Worm (Caenorhabditis elegans) whole organism, L2 larva: ENCODE results near the gene E04F6.10.

Experiments used
- egl-27 ChIP-seq: sonication (generic microtip); optimal IDR thresholded peaks from 3 replicates; lab custom pipeline; 2017; ENCODE audit warnings: missing biosample characterization, missing genetic modification reagents, missing genetic modification characterization
- lin-13 ChIP-seq: fragments of 150-350 bp; optimal IDR thresholded peaks from 2 replicates; lab custom pipeline; 2014; ENCODE audit warnings: missing biosample characterization, missing genetic modification reagents, missing genetic modification characterization
- nhr-12 ChIP-seq: fragments of 150-350 bp; optimal IDR thresholded peaks from 2 replicates; lab custom pipeline; 2014; ENCODE audit warnings: missing biosample characterization, missing genetic modification characterization
- nhr-237 ChIP-seq: fragments of 150-350 bp; optimal IDR thresholded peaks from 2 replicates; lab custom pipeline; 2014; ENCODE audit warnings: missing biosample characterization, missing genetic modification characterization
- peb-1 ChIP-seq: fragments of 150-350 bp; optimal IDR thresholded peaks from 2 replicates; lab custom pipeline; 2014; ENCODE audit warnings: missing biosample characterization, missing genetic modification characterization
- snpc-4 ChIP-seq: fragments of 150-350 bp; optimal IDR thresholded peaks from 2 replicates; lab custom pipeline; 2014; ENCODE audit warnings: missing biosample characterization, missing genetic modification characterization
- zag-1 ChIP-seq: fragments of 150-350 bp; optimal IDR thresholded peaks from 2 replicates; lab custom pipeline; 2014; ENCODE audit warnings: missing biosample characterization, missing genetic modification characterization

- TF ChIP-seq egl-27 = no peak
- no peak for TF ChIP-seq peb-1
- TF ChIP-seq nhr-12 (tag; lab: Kevin White, UChicago) = no peak
- no peak for TF ChIP-seq lin-13 (GFP tag; lab: Kevin White, UChicago)
- no peak for TF ChIP-seq snpc-4 (tag; lab: Kevin White, UChicago)
- no peak for TF ChIP-seq zag-1 (tag; lab: Kevin White, UChicago)
- no peak for TF ChIP-seq nhr-237
These were observed 4.9 kb downstream of the E04F6.10 start, which contains the start of gene E04F6.9 for ce11 chrII:7212059-7212458.
